Fruit fly (Drosophila melanogaster) Kc167 (cell line): Measurements from ENCODE around the gene CG33299.

Experiments used
- Myc ChIP-seq: fragments of >200 bp; optimal IDR thresholded peaks from 2 replicates; lab custom pipeline; 2017; ENCODE audit warnings: missing external identifiers
- Sin3A ChIP-seq: fragments of >200 bp; optimal IDR thresholded peaks from 2 replicates; lab custom pipeline; 2018; ENCODE audit warnings: missing external identifiers
- insv ChIP-seq: fragments of >200 bp; optimal IDR thresholded peaks from 3 replicates; lab custom pipeline; 2018; ENCODE audit warnings: missing external identifiers
- psq ChIP-seq: fragments of >200 bp; optimal IDR thresholded peaks from 2 replicates; lab custom pipeline; 2017; ENCODE audit warnings: missing external identifiers

- no peak for TF ChIP-seq insv (lab: Kevin White, UChicago)
- TF ChIP-seq psq (lab: Kevin White, UChicago) = no peak
- TF ChIP-seq Myc (lab: Kevin White, UChicago) = no peak
- no peak for TF ChIP-seq Sin3A
Measured at dm6 chr2L:9695723-9696122, 39.3 kb downstream of the CG33299 start.
